Fruit fly (Drosophila melanogaster): Measurements from ENCODE around the gene Sclp.

DNA sequence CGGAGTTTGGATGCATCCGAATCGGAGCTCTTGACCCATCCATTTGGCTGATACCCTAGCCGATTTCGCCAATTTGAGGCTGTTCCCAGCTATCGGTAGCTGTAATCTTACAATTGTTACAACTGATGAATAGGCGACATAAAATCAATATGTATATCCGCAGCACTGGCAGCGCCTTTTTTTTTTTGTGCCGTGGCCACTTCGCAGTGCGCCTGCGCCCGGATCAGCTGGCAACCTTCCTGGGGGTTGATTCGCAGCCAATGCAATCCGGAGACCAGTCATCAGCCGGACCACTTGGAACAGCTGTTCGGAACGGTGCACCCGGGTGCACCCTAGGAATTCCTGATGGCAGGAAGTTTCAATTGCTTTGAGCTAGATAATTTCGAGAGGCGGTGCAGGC lies 6.3 kb upstream of the Sclp start, which contains the start of gene Pdzd8:
- TF ChIP-seq Crg-1 (GFP tag; optimal IDR thresholded peaks at IDR 0.05), result no peak
- TF ChIP-seq CG12768 (GFP tag; optimal IDR thresholded peaks at IDR 0.05), result no peak
- no peak for TF ChIP-seq CG1620 (GFP tag; optimal IDR thresholded peaks at IDR 0.05)
- no peak for TF ChIP-seq kay (GFP tag; ENCODE audit: borderline replicate concordance)
- TF ChIP-seq tj (GFP tag; optimal IDR thresholded peaks at IDR 0.05), result no peak
- TF ChIP-seq bab1 (GFP tag; optimal IDR thresholded peaks at IDR 0.05), result no peak
- TF ChIP-seq toe (GFP tag; optimal IDR thresholded peaks at IDR 0.05), result no peak

All from whole organism, adult.